Worm (Caenorhabditis elegans) whole organism, L4 larva: ENCODE data around the gene lido-11.

Experiments
- R02D3.7 ChIP-seq: fragments of 150-350 bp; sonication (generic microtip); optimal IDR thresholded peaks from 3 replicates; lab custom pipeline; 2014; ENCODE audit warnings: missing biosample characterization, missing genetic modification characterization
- ama-1 ChIP-seq: fragments of 150-350 bp; optimal IDR thresholded peaks from 2 replicates; lab custom pipeline; 2014; ENCODE audit warnings: inconsistent platforms, mixed read lengths
- ces-1 ChIP-seq: fragments of 150-350 bp; sonication (generic microtip); optimal IDR thresholded peaks from 4 replicates; lab custom pipeline; 2014; ENCODE audit warnings: missing biosample characterization, missing genetic modification reagents, missing genetic modification characterization
- hlh-11 ChIP-seq: fragments of 200-800 bp; sonication (Bioruptor generic); optimal IDR thresholded peaks from 2 replicates; lab custom pipeline; 2018; ENCODE audit warnings: mild to moderate bottlenecking, missing genetic modification characterization, missing compliant biosample characterization
- jun-1 ChIP-seq: fragments of 150-350 bp; optimal IDR thresholded peaks from 2 replicates; lab custom pipeline; 2014; ENCODE audit warnings: missing biosample characterization, missing genetic modification reagents, missing genetic modification characterization
- lin-39 ChIP-seq: fragments of 150-350 bp; optimal IDR thresholded peaks from 2 replicates; lab custom pipeline; 2014; ENCODE audit warnings: missing biosample characterization, missing genetic modification reagents, missing genetic modification characterization
- lir-3 ChIP-seq: sonication (generic microtip); optimal IDR thresholded peaks from 2 replicates; lab custom pipeline; 2016; ENCODE audit warnings: mild to moderate bottlenecking, missing genetic modification characterization, missing compliant biosample characterization
- nhr-6 ChIP-seq: fragments of 150-350 bp; optimal IDR thresholded peaks from 2 replicates; lab custom pipeline; 2014; ENCODE audit warnings: missing biosample characterization, missing genetic modification characterization
- skn-1 ChIP-seq: fragments of 150-350 bp; optimal IDR thresholded peaks from 2 replicates; lab custom pipeline; 2014; ENCODE audit warnings: missing biosample characterization, missing genetic modification characterization
- spr-1 ChIP-seq: sonication (generic microtip); optimal IDR thresholded peaks from 2 replicates; lab custom pipeline; 2016; ENCODE audit warnings: mild to moderate bottlenecking, missing genetic modification characterization, missing compliant biosample characterization
- zag-1 ChIP-seq: fragments of 150-350 bp; optimal IDR thresholded peaks from 2 replicates; lab custom pipeline; 2014; ENCODE audit warnings: missing biosample characterization, missing genetic modification characterization

DNA sequence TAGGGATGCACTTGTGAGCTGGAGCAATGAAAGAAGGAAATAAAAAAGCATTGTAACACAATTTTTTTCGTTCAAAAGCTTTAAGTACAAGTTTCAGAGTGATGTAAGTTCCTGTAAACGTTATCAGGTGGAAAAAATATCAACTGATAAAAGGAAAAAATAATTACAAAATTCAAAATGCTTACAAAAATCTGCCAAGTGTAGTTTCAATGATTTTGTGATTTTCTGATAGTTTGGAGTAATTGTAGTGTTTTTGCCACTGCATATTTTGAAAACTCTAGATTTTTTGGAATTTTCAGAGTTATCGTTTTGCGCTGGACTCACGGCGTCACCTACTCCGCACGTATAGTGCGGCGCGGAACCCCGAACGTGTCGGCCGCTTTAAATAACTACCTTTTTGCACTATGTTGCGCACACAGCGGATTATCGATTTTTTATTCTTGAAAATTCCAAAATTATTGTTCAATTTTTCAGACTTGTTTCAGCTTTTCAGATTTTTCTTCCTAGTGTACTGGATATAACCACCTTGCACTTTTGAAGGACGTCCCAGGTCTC is 19.7 kb downstream of the lido-11 start, which contains the start of gene clec-2:
- TF ChIP-seq lir-3 (tag; lab: Kevin White, UChicago) (no peak), ama-1 (no peak), hlh-11 (tag; lab: Kevin White, UChicago) (no peak), ces-1 (no peak), jun-1 (tag; lab: Kevin White, UChicago) (no peak), lin-39 (tag; lab: Kevin White, UChicago) (no peak), R02D3.7 (no peak), skn-1 (tag; lab: Kevin White, UChicago) (no peak), spr-1 (tag; lab: Kevin White, UChicago) (no peak), zag-1 (tag; lab: Kevin White, UChicago) (no peak), nhr-6 (no peak)
